Fruit fly (Drosophila melanogaster) Kc167 (cell line): ENCODE measurements around the gene CG11381.

Experiments used
- Myc ChIP-seq: fragments of >200 bp; optimal IDR thresholded peaks from 2 replicates; lab custom pipeline; 2017; ENCODE audit warnings: missing external identifiers
- Sin3A ChIP-seq: fragments of >200 bp; optimal IDR thresholded peaks from 2 replicates; lab custom pipeline; 2018; ENCODE audit warnings: missing external identifiers
- h ChIP-seq: fragments of >200 bp; optimal IDR thresholded peaks from 3 replicates; lab custom pipeline; 2018; ENCODE audit warnings: missing external identifiers
- insv ChIP-seq: fragments of >200 bp; optimal IDR thresholded peaks from 3 replicates; lab custom pipeline; 2018; ENCODE audit warnings: missing external identifiers
- psq ChIP-seq: fragments of >200 bp; optimal IDR thresholded peaks from 2 replicates; lab custom pipeline; 2017; ENCODE audit warnings: missing external identifiers
- ttk ChIP-seq: sonication (Bioruptor generic); optimal IDR thresholded peaks from 2 replicates; lab custom pipeline; 2017; ENCODE audit warnings: missing external identifiers

CG11381 gene

DNA sequence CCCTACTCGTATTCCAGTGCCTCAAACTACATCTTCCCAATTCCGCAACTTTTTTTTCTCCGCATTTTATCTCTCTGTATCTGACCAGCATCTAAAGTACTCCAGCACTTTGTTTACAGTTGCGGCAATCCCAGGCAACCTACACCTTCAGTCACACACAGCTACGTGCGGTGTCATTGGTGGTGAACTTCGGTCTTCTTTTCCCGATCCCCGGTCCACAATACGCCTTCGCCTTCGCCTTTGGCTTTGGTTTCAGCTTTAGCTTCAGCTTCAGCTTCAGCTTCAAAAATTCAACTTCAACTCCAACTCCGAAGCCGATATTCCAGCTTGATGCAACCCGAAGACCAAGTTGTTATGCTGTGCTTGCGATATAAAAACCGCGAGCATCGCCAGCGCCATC lies 12.6 kb upstream of the CG11381 start, which contains the start of gene CG11380:
Gene CG11380 (plus strand): TSS at position 301 of the 400 bp plus-strand sequence.
- TF ChIP-seq Sin3A (lab: Kevin White, UChicago) (no peak), h (lab: Kevin White, UChicago) (no peak), insv (lab: Kevin White, UChicago) (no peak), Myc (lab: Kevin White, UChicago) (no peak), psq (no peak), ttk (lab: Kevin White, UChicago) (no peak)

dm6 chrX:1197862-1198261 lies 5.7 kb upstream of the CG11381 start:
- no peak for TF ChIP-seq h (lab: Kevin White, UChicago)
- no peak for TF ChIP-seq Myc (lab: Kevin White, UChicago)
- no peak for TF ChIP-seq ttk (lab: Kevin White, UChicago)
- no peak for TF ChIP-seq psq
- no peak for TF ChIP-seq Sin3A (lab: Kevin White, UChicago)
- no peak for TF ChIP-seq insv (lab: Kevin White, UChicago)

DNA sequence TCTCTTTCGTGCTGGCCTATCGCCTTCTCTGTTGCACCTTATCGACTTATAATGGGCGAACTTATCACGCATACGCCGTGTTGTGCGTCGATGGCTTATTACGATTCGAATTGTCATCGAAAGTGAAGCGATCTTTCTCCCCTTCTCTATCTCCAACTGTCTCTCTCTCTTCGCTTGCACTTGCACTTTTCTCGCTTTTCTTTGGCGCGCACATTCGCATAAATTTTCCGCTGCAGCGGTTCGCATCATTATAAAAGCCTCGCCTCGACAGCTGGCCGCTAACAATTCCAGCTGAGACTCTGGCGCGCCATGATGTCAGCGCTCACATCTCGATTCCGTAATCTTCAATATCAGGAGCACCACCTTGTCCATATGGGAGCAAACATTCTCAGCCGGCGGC lies 4.3 kb upstream of the CG11381 start, which contains the start of gene CG14625:
Gene CG14625 (plus strand): TSS at position 301 of the 400 bp plus-strand sequence.
- TF ChIP-seq psq (no peak), ttk (lab: Kevin White, UChicago) (no peak), insv (lab: Kevin White, UChicago) (no peak), Myc (lab: Kevin White, UChicago) (no peak), Sin3A (lab: Kevin White, UChicago) (no peak), h (lab: Kevin White, UChicago) (no peak)

- TF ChIP-seq Sin3A (lab: Kevin White, UChicago) (no peak), psq (no peak), Myc (lab: Kevin White, UChicago) (no peak)
Measured at dm6 chrX:1206437-1206836, 2.9 kb downstream of the CG11381 start, which contains the start of gene CG14624. Gene CG14624 (plus strand): TSS chrX:1206737.

dm6 chrX:1209251-1210020 lies 5.9 kb downstream of the CG11381 start, which contains the start of gene CG11382:
Gene CG11382 (plus strand): TSS chrX:1209970.
- TF ChIP-seq h (lab: Kevin White, UChicago) (no peak), Myc (lab: Kevin White, UChicago) (no peak), Sin3A (lab: Kevin White, UChicago) (no peak), ttk (lab: Kevin White, UChicago) (no peak), insv (lab: Kevin White, UChicago) (no peak), psq (no peak)

- TF ChIP-seq h (lab: Kevin White, UChicago) = no peak
- no peak for TF ChIP-seq insv (lab: Kevin White, UChicago)
- TF ChIP-seq Myc (lab: Kevin White, UChicago) = no peak
- TF ChIP-seq ttk (lab: Kevin White, UChicago) = no peak
- TF ChIP-seq psq = no peak
- no peak for TF ChIP-seq Sin3A (lab: Kevin White, UChicago)
Measured at dm6 chrX:1215000-1215399, 11.4 kb downstream of the CG11381 start, which contains the start of gene CG11398. Gene CG11398 (minus strand): TSS chrX:1215156.

DNA sequence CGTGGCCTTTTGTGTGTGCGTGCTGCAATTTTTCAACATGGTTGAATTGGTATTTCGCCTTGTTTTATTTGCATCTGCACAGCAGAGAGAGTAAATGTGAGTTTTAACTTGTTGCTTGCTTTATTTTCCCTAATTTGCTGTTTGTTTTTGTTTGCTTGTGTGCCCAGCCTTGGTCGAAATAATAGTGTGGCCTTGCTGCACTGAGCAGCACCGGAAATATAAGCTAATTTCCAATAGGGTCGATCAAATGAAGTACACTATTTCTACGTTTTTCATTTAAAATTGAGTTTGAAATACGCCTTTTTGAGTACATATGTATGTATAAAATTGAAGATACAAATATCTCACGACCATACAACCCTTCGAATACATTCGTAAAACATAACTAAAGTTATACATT lies 13.1 kb downstream of the CG11381 start:
- TF ChIP-seq ttk (lab: Kevin White, UChicago) = no peak
- no peak for TF ChIP-seq Sin3A (lab: Kevin White, UChicago)
- TF ChIP-seq insv (lab: Kevin White, UChicago) = no peak
- no peak for TF ChIP-seq Myc (lab: Kevin White, UChicago)
- TF ChIP-seq psq = no peak
- no peak for TF ChIP-seq h (lab: Kevin White, UChicago)

dm6 chrX:1225859-1226258 lies 22.3 kb downstream of the CG11381 start:
- TF ChIP-seq ttk (lab: Kevin White, UChicago) = no peak

- TF ChIP-seq insv (lab: Kevin White, UChicago) (no peak), Myc (lab: Kevin White, UChicago) (no peak), h (lab: Kevin White, UChicago) (no peak), Sin3A (lab: Kevin White, UChicago) (no peak), psq (no peak), ttk (lab: Kevin White, UChicago) (no peak)
Measured at dm6 chrX:1229098-1229497, 25.5 kb downstream of the CG11381 start.

DNA sequence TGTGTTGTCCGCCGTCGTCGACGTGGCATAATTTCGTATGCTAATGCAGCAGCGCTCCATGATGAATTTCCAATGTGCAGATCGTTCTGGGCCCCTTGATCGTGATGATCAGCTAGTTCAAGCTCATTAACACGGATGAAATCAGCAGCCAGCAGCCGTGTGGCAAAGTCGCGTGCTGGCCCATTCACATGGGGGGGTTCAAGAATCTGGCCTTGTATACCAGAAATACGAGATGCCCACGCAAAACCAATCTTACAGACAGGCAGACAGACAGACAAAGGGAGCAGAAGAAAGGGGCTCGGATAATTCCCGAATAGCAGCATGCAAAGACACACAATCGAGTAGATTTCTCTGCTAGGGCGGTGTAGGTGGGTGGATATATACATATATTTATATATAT lies 26.0 kb downstream of the CG11381 start:
- no peak for TF ChIP-seq ttk (lab: Kevin White, UChicago)

- no peak for TF ChIP-seq insv (lab: Kevin White, UChicago)
- TF ChIP-seq ttk (lab: Kevin White, UChicago) = no peak
- no peak for TF ChIP-seq psq
- TF ChIP-seq h (lab: Kevin White, UChicago) = no peak
- no peak for TF ChIP-seq Sin3A (lab: Kevin White, UChicago)
- TF ChIP-seq Myc (lab: Kevin White, UChicago) = no peak
Measured at dm6 chrX:1231707-1232106, 28.1 kb downstream of the CG11381 start.

- no peak for TF ChIP-seq ttk (lab: Kevin White, UChicago)
- TF ChIP-seq Myc (lab: Kevin White, UChicago) = no peak
- no peak for TF ChIP-seq psq
- TF ChIP-seq h (lab: Kevin White, UChicago) = no peak
- TF ChIP-seq insv (lab: Kevin White, UChicago) = no peak
- no peak for TF ChIP-seq Sin3A (lab: Kevin White, UChicago)
Measured at dm6 chrX:1232533-1233212, 29.1 kb downstream of the CG11381 start.
